Worm (Caenorhabditis elegans): ENCODE data around the gene lron-3.

- TF ChIP-seq aly-2 (tag; optimal IDR thresholded peaks at IDR 0.05) (no peak), skn-1 (tag; optimal IDR thresholded peaks at IDR 0.05) (no peak), R02D3.7 (tag; optimal IDR thresholded peaks at IDR 0.05) (no peak), nhr-237 (tag; optimal IDR thresholded peaks at IDR 0.05) (no peak), nhr-12 (tag; optimal IDR thresholded peaks at IDR 0.05) (no peak), snpc-4 (tag; optimal IDR thresholded peaks at IDR 0.05) (peak; percentile 70), zag-1 (tag; optimal IDR thresholded peaks at IDR 0.05) (no peak), ZK546.5 (tag; optimal IDR thresholded peaks at IDR 0.05) (no peak), lsy-2 (tag; optimal IDR thresholded peaks at IDR 0.05) (no peak), ztf-4 (tag; optimal IDR thresholded peaks at IDR 0.05) (no peak)
Observed at ce11 chrX:15559473-15559872, 1.7 kb upstream of the lron-3 start.

Measured in whole organism, L2 larva.